Worm (Caenorhabditis elegans): ENCODE data around the gene Y19D2B.2.

- no peak for TF ChIP-seq unc-3 (GFP tag; conservative IDR thresholded peaks at IDR 0.05)
- TF ChIP-seq unc-3 (tag; optimal IDR thresholded peaks at IDR 0.05): no peak
- TF ChIP-seq ets-4 (tag; optimal IDR thresholded peaks at IDR 0.05): no peak
- no peak for TF ChIP-seq ceh-45 (GFP tag; IDR thresholded peaks at IDR 0.05)
- TF ChIP-seq dve-1 (tag; optimal IDR thresholded peaks at IDR 0.05): no peak
- no peak for TF ChIP-seq fkh-10 (GFP tag; optimal IDR thresholded peaks at IDR 0.05)
- no peak for TF ChIP-seq ama-1 (optimal IDR thresholded peaks at IDR 0.05)
- TF ChIP-seq ceh-9 (tag; optimal IDR thresholded peaks at IDR 0.05): no peak
Measured at ce11 chrII:10949383-10949782, 25.3 kb downstream of the Y19D2B.2 start.
